Fruit fly (Drosophila melanogaster): Measurements from ENCODE around the gene Tcs5.
A peak's percentile ranks its signal among the peaks of the same experiment; 100 is the strongest.

Tcs5 gene

DNA sequence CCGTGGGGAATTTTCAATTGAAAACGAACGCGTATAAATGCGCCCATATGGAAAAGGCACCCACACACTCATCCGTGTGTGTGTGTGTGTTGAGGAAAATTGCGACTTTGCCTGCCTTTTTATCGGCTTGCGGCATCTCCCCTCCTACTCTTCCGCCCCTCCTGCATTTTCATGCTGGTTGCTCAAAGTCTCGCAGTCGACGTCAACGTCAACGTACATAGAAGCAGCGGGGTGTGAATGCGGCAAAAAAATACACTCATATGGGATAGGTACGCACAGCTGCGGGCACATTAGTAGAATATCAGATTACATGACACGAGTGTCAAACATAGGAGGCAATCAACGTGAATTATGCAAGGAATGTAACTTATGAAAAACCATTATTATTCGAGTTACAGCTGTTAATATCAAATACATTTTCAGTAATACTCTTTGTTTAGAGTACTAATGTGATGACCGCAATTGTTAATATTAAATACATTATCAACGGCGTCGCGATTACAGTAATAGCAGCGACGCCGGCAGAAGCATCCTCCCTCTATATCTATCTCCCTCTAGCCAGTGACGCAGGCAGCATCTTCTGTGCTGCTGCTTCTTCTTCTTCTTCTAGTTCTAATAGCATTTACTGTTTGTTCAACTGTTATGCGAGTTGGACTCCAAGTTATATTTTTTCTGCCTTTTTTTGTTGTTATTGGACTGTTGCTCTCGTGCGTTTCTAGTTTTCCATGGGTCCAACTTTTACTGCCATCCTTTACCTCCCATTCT, 47.8 kb upstream of the Tcs5 start (continued):
- TF ChIP-seq CG6854 (GFP tag; optimal IDR thresholded peaks at IDR 0.05) (peak; percentile 82), cad (GFP tag; optimal IDR thresholded peaks at IDR 0.05) (no peak), CG1233 (GFP tag; optimal IDR thresholded peaks at IDR 0.05) (peak; percentile 80), CG10147 (GFP tag; optimal IDR thresholded peaks at IDR 0.05) (peak; percentile 84), CG7963 (GFP tag; IDR thresholded peaks at IDR 0.05; ENCODE audit: partially characterized antibody) (no peak), Gsc (GFP tag; IDR thresholded peaks at IDR 0.05) (peak; percentile 63), CG5953 (GFP tag; IDR thresholded peaks at IDR 0.05) (peak; percentile 82), NFAT (GFP tag; IDR thresholded peaks at IDR 0.05) (peak; percentile 67), CG16779 (GFP tag; IDR thresholded peaks at IDR 0.05) (peak; percentile 68; the same call in 1 of the 2 replicates), Med (GFP tag) (peak; percentile 97), CG13424 (tag; optimal IDR thresholded peaks at IDR 0.05) (peak; percentile 85), Dip3 (GFP tag; optimal IDR thresholded peaks at IDR 0.05) (peak; percentile 78), HLH4C (GFP tag; IDR thresholded peaks at IDR 0.05; ENCODE audit: partially characterized antibody) (no peak), sug (tag; optimal IDR thresholded peaks at IDR 0.05) (peak; percentile 30), tll (GFP tag; optimal IDR thresholded peaks at IDR 0.05) (peak in 1 of 2 experiments; percentile 17), CG10979 (tag; optimal IDR thresholded peaks at IDR 0.05) (peak; percentile 93), exex (tag; optimal IDR thresholded peaks at IDR 0.05) (peak; percentile 64), MESR4 (GFP tag; optimal IDR thresholded peaks at IDR 0.05) (peak; percentile 36), Drgx (GFP tag; IDR thresholded peaks at IDR 0.05) (peak; percentile 95), CG2116 (GFP tag; optimal IDR thresholded peaks at IDR 0.05) (peak; percentile 39), Dp (GFP tag; optimal IDR thresholded peaks at IDR 0.05) (no peak), CG12942 (GFP tag; optimal IDR thresholded peaks at IDR 0.05) (peak; percentile 78), CG11093 (GFP tag; IDR thresholded peaks at IDR 0.05) (peak; percentile 83), CG1602 (GFP tag; optimal IDR thresholded peaks at IDR 0.05) (peak; percentile 81), BtbVII (GFP tag; optimal IDR thresholded peaks at IDR 0.05) (peak; percentile 83), ERR (GFP tag; optimal IDR thresholded peaks at IDR 0.05) (peak; percentile 74), CG6175 (GFP tag; IDR thresholded peaks at IDR 0.05) (peak; percentile 74; the same call in 2 of the 3 replicates), Rx (GFP tag; IDR thresholded peaks at IDR 0.05) (peak; percentile 82), abd-A (tag; optimal IDR thresholded peaks at IDR 0.05) (peak; percentile 70), CG10543 (GFP tag; optimal IDR thresholded peaks at IDR 0.05) (peak; percentile 11), scrt (GFP tag; optimal IDR thresholded peaks at IDR 0.05) (peak; percentile 85), CG7987 (GFP tag; optimal IDR thresholded peaks at IDR 0.05) (peak; percentile 63), CG13287 (GFP tag; IDR thresholded peaks at IDR 0.05; ENCODE audit: partially characterized antibody) (no peak), CG15073 (GFP tag; optimal IDR thresholded peaks at IDR 0.05) (peak; percentile 45), Dip2 (GFP tag; IDR thresholded peaks at IDR 0.05) (no peak), cas (GFP tag; IDR thresholded peaks at IDR 0.05) (no peak), CG9215 (GFP tag; IDR thresholded peaks at IDR 0.05) (peak; percentile 54; the same call in 1 of the 2 replicates), D19B (GFP tag; optimal IDR thresholded peaks at IDR 0.05) (peak; percentile 61), pnt (GFP tag; optimal IDR thresholded peaks at IDR 0.05) (peak; percentile 87), nerfin-2 (GFP tag; IDR thresholded peaks at IDR 0.05; ENCODE audit: partially characterized antibody) (no peak), Blimp-1 (GFP tag; optimal IDR thresholded peaks at IDR 0.05) (peak; percentile 85), CG33213 (GFP tag; optimal IDR thresholded peaks at IDR 0.05) (peak; percentile 68), Ets65A (GFP tag) (peak; percentile 98), CG10654 (GFP tag; optimal IDR thresholded peaks at IDR 0.05) (peak; percentile 86), CG4820 (GFP tag; optimal IDR thresholded peaks at IDR 0.05) (peak; percentile 90), Side (GFP tag; optimal IDR thresholded peaks at IDR 0.05) (peak; percentile 90), Dll (GFP tag; IDR thresholded peaks at IDR 0.05; ENCODE audit: partially characterized antibody) (no peak), nerfin-1 (tag; optimal IDR thresholded peaks at IDR 0.05) (peak; percentile 84)

All from whole organism, embryonic.